Worm (Caenorhabditis elegans) whole organism, L2 larva: ENCODE data around the gene col-88.

Experiments
- aly-2 ChIP-seq: fragments of 150-350 bp; optimal IDR thresholded peaks from 2 replicates; lab custom pipeline; 2014; ENCODE audit warnings: missing biosample characterization, missing genetic modification characterization
- ama-1 ChIP-seq: fragments of 150-350 bp; optimal IDR thresholded peaks from 2 replicates; lab custom pipeline; 2018; ENCODE audit warnings: inconsistent platforms
- elt-1 ChIP-seq: fragments of 150-350 bp; optimal IDR thresholded peaks from 2 replicates; lab custom pipeline; 2014; ENCODE audit warnings: missing biosample characterization, missing genetic modification characterization
- elt-3 ChIP-seq: sonication (generic microtip); optimal IDR thresholded peaks from 2 replicates; lab custom pipeline; 2017; ENCODE audit warnings: missing biosample characterization, missing genetic modification characterization
- lin-39 ChIP-seq: fragments of 150-350 bp; optimal IDR thresholded peaks from 2 replicates; lab custom pipeline; 2014; ENCODE audit warnings: missing biosample characterization, missing genetic modification reagents, missing genetic modification characterization
- lsy-2 ChIP-seq, 2 experiments: fragments of 150-350 bp in 1 of 2; sonication (generic microtip) in 1 of 2; optimal IDR thresholded peaks; 2 replicates each; lab custom pipeline; 2014 to 2017; ENCODE audit warnings: missing biosample characterization in 2 of 2, missing genetic modification characterization in 2 of 2
- mdl-1 ChIP-seq, 2 experiments: fragments of 150-350 bp in 1 of 2; sonication (generic microtip) in 1 of 2; optimal IDR thresholded peaks; 2 replicates each; lab custom pipeline; 2017; ENCODE audit warnings: missing biosample characterization in 2 of 2, missing genetic modification characterization in 2 of 2
- sma-3 ChIP-seq: sonication (generic microtip); optimal IDR thresholded peaks from 2 replicates; lab custom pipeline; 2016; ENCODE audit warnings: missing genetic modification reagents, missing genetic modification characterization, missing compliant biosample characterization
- snpc-4 ChIP-seq: fragments of 150-350 bp; optimal IDR thresholded peaks from 2 replicates; lab custom pipeline; 2014; ENCODE audit warnings: missing biosample characterization, missing genetic modification characterization
- unc-39 ChIP-seq: fragments of 150-350 bp; optimal IDR thresholded peaks from 2 replicates; lab custom pipeline; 2014; ENCODE audit warnings: missing biosample characterization, missing genetic modification characterization
- unc-62 ChIP-seq: fragments of 150-350 bp; optimal IDR thresholded peaks from 2 replicates; lab custom pipeline; 2014; ENCODE audit warnings: missing biosample characterization, missing genetic modification reagents, missing genetic modification characterization
- zag-1 ChIP-seq: fragments of 150-350 bp; optimal IDR thresholded peaks from 2 replicates; lab custom pipeline; 2014; ENCODE audit warnings: missing biosample characterization, missing genetic modification characterization
- ztf-4 ChIP-seq: fragments of 150-350 bp; optimal IDR thresholded peaks from 2 replicates; lab custom pipeline; 2014; ENCODE audit warnings: missing biosample characterization, missing genetic modification characterization

- TF ChIP-seq snpc-4 (tag; lab: Kevin White, UChicago) (no peak), zag-1 (tag; lab: Kevin White, UChicago) (no peak), elt-3 (tag; lab: Kevin White, UChicago) (no peak), mdl-1 (tag; optimal IDR thresholded peaks at IDR 0.05; lab: Kevin White, UChicago) (no peak), lin-39 (tag; lab: Kevin White, UChicago) (no peak), ztf-4 (tag; lab: Kevin White, UChicago) (no peak), unc-62 (GFP tag; lab: Kevin White, UChicago) (no peak), elt-1 (tag; lab: Kevin White, UChicago) (no peak), sma-3 (GFP tag; lab: Kevin White, UChicago) (no peak), aly-2 (tag; lab: Kevin White, UChicago) (no peak), ama-1 (lab: Kevin White, UChicago) (no peak), unc-39 (no peak), lsy-2 (tag; optimal IDR thresholded peaks at IDR 0.05; lab: Kevin White, UChicago) (no peak)
Measured at ce11 chrIII:48329-48728, 7.5 kb downstream of the col-88 start.
